Worm (Caenorhabditis elegans): Measurements from ENCODE around the gene fbxa-105.

- TF ChIP-seq attf-3 (GFP tag; conservative IDR thresholded peaks at IDR 0.05) (no peak), tlf-1 (GFP tag; optimal IDR thresholded peaks at IDR 0.05) (no peak), zfh-2 (GFP tag; conservative IDR thresholded peaks at IDR 0.05) (no peak), akir-1 (GFP tag; optimal IDR thresholded peaks at IDR 0.05) (no peak), unc-62 (GFP tag; optimal IDR thresholded peaks at IDR 0.05) (no peak), lsy-27 (tag; optimal IDR thresholded peaks at IDR 0.05; ENCODE audit: borderline replicate concordance, insufficient read depth) (no peak), let-526 (GFP tag; IDR thresholded peaks at IDR 0.05) (no peak), lin-35 (GFP tag; optimal IDR thresholded peaks at IDR 0.05) (no peak), hlh-26 (GFP tag; conservative IDR thresholded peaks at IDR 0.05) (no peak), F49E8.2 (tag; optimal IDR thresholded peaks at IDR 0.05; ENCODE audit: insufficient read depth) (no peak), mes-4 (tag; optimal IDR thresholded peaks at IDR 0.05) (no peak), nfya-1 (tag; optimal IDR thresholded peaks at IDR 0.05; ENCODE audit: borderline replicate concordance, insufficient read depth) (no peak), efl-1 (GFP tag; optimal IDR thresholded peaks at IDR 0.05) (no peak)
These were observed 2.1 kb downstream of the fbxa-105 start, which contains the start of gene C02H6.1 for ce11 chrV:7389771-7390170.

All from whole organism, young adult.